Fruit fly (Drosophila melanogaster): ENCODE results near the gene CG3106.

The CG3106 gene

DNA sequence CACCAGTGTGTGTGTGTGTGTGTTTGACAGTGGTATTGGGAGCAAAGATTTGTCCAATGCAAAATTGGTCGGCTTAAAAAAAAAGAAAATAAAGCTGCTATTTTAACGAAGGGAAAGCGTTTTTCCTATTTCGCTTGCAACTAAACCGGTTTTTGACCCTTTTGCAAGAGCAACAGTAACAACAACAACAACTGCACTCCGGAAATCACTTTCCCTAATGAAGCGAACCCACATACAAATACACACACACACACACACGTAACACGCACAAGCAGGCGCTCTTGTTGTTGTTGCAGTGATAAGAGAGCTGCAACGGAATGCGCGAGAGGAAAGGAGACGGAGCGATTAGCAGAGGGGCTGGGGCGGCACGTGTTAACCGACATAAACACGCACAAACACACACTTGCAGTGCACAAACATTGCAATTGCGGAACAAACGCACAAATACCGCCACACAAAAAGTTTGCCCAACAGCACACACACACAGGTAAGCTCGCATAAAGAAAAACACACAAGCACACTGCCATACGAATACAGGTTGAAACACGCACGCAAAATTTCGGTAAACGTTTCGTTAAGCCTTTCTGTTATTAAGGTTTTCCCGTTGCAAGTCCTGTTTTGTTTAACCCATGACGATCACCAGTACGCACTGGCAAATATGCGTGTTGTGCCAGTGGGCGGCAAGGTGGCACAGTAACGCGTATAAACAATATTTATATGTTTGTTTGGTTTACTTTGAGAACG lies 4.4 kb downstream of the CG3106 start (continued):
- TF ChIP-seq pum (GFP tag; optimal IDR thresholded peaks at IDR 0.05) (no peak), sima (GFP tag; optimal IDR thresholded peaks at IDR 0.05) (no peak), CG11504 (tag; optimal IDR thresholded peaks at IDR 0.05) (no peak), tna (GFP tag; IDR thresholded peaks at IDR 0.05; ENCODE audit: partially characterized antibody) (no peak), D19B (GFP tag; optimal IDR thresholded peaks at IDR 0.05) (no peak), gcm2 (GFP tag; optimal IDR thresholded peaks at IDR 0.05) (no peak), CG7963 (GFP tag; IDR thresholded peaks at IDR 0.05; ENCODE audit: partially characterized antibody) (no peak), kni (GFP tag; optimal IDR thresholded peaks at IDR 0.05) (peak; percentile 83), CHES-1-like (GFP tag; optimal IDR thresholded peaks at IDR 0.05) (no peak), CG13123 (GFP tag; optimal IDR thresholded peaks at IDR 0.05) (no peak), Jarid2 (GFP tag; optimal IDR thresholded peaks at IDR 0.05) (no peak), Rx (GFP tag; IDR thresholded peaks at IDR 0.05) (no peak), CG4360 (GFP tag; IDR thresholded peaks at IDR 0.05) (peak; percentile 99), aop (GFP tag; IDR thresholded peaks at IDR 0.05) (peak; percentile 47; the same call in 1 of the 2 replicates), jumu (GFP tag; optimal IDR thresholded peaks at IDR 0.05) (no peak), jing (GFP tag; optimal IDR thresholded peaks at IDR 0.05) (no peak), org-1 (GFP tag; optimal IDR thresholded peaks at IDR 0.05) (no peak), mld (GFP tag; IDR thresholded peaks at IDR 0.05; ENCODE audit: partially characterized antibody) (0 out of 3 replicates have a peak, but pooled peaks have one; percentile 6), ewg (GFP tag; optimal IDR thresholded peaks at IDR 0.05) (no peak), yki (optimal IDR thresholded peaks at IDR 0.05) (no peak), CG14667 (GFP tag; IDR thresholded peaks at IDR 0.05) (no peak), CG32532 (GFP tag; IDR thresholded peaks at IDR 0.05) (no peak), E2f2 (GFP tag; IDR thresholded peaks at IDR 0.05) (no peak), NFAT (GFP tag; IDR thresholded peaks at IDR 0.05) (no peak), cato (GFP tag; optimal IDR thresholded peaks at IDR 0.05; ENCODE audit: borderline replicate concordance) (no peak), dan (GFP tag; IDR thresholded peaks at IDR 0.05) (no peak), p53 (GFP tag; optimal IDR thresholded peaks at IDR 0.05) (peak; percentile 30), CG4730 (GFP tag; IDR thresholded peaks at IDR 0.05) (no peak), CG11695 (GFP tag; IDR thresholded peaks at IDR 0.05) (no peak), Kr (GFP tag; optimal IDR thresholded peaks at IDR 0.05) (no peak), Bgb (GFP tag; IDR thresholded peaks at IDR 0.05; ENCODE audit: partially characterized antibody) (no peak; the same call in 1 of the 2 replicates), amos (GFP tag; IDR thresholded peaks at IDR 0.05; ENCODE audit: partially characterized antibody) (no peak), crol (GFP tag; IDR thresholded peaks at IDR 0.05) (no peak), CG1529 (GFP tag; optimal IDR thresholded peaks at IDR 0.05) (peak; percentile 5), Opbp (GFP tag; IDR thresholded peaks at IDR 0.05; ENCODE audit: partially characterized antibody) (no peak; the same call in 2 of the 3 replicates), tgo (GFP tag; IDR thresholded peaks at IDR 0.05) (no peak), CG18011 (GFP tag; optimal IDR thresholded peaks at IDR 0.05) (no peak), gce (GFP tag; IDR thresholded peaks at IDR 0.05) (no peak), vfl (GFP tag; optimal IDR thresholded peaks at IDR 0.05) (no peak), abd-A (tag; optimal IDR thresholded peaks at IDR 0.05) (no peak), sob (GFP tag; IDR thresholded peaks at IDR 0.05) (no peak), ind (GFP tag; optimal IDR thresholded peaks at IDR 0.05) (no peak), Nf-YB (GFP tag; optimal IDR thresholded peaks at IDR 0.05) (no peak), her (GFP tag; optimal IDR thresholded peaks at IDR 0.05) (no peak), CG11398 (GFP tag; optimal IDR thresholded peaks at IDR 0.05) (no peak), CG15073 (GFP tag; optimal IDR thresholded peaks at IDR 0.05) (no peak), pan (optimal IDR thresholded peaks at IDR 0.05) (no peak), pan (GFP tag; optimal IDR thresholded peaks at IDR 0.05 in 1 of 2, IDR thresholded peaks at IDR 0.05 in 1 of 2) (no peak), fd102C (GFP tag; optimal IDR thresholded peaks at IDR 0.05) (no peak), Vsx1 (GFP tag; optimal IDR thresholded peaks at IDR 0.05) (no peak), CG8478 (optimal IDR thresholded peaks at IDR 0.05) (peak; percentile 82)
